Fruit fly (Drosophila melanogaster): ENCODE measurements around the gene Smyd3.

Gene Smyd3

DNA sequence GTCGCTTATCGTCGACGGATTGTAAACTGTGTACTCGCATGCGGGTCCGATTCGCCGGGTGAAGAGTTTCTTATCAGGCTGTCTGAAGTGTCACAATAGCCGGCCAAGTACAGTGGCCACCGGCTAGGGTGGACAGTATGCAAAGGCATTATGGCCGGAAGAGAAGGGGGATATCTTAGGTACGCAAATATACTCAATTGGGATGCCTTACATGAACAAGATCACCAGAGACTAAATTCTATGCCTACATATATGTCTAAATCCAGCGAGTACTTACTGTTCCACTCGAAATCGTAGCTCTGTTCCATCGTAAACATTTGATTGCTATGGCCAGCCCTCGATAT is 15.0 kb downstream of the Smyd3 start (continued):
- peak; percentile 93 for TF ChIP-seq CG14667 (GFP tag; IDR thresholded peaks at IDR 0.05)
- peak; percentile 53 for TF ChIP-seq CG17802 (tag; optimal IDR thresholded peaks at IDR 0.05)
- TF ChIP-seq CG10431 (GFP tag; optimal IDR thresholded peaks at IDR 0.05), result no peak
- TF ChIP-seq caup (GFP tag; optimal IDR thresholded peaks at IDR 0.05; ENCODE audit: severe bottlenecking), result peak; percentile 93
- peak; percentile 77 for TF ChIP-seq CG12744 (GFP tag; optimal IDR thresholded peaks at IDR 0.05)
- TF ChIP-seq jumu (GFP tag; optimal IDR thresholded peaks at IDR 0.05), result peak; percentile 91
- TF ChIP-seq CG13296 (GFP tag; optimal IDR thresholded peaks at IDR 0.05), result peak; percentile 86
- TF ChIP-seq Pdp1 (GFP tag; optimal IDR thresholded peaks at IDR 0.05), result peak; percentile 88 to 95
- TF ChIP-seq NfI (GFP tag; optimal IDR thresholded peaks at IDR 0.05), result peak; percentile 86
- peak; percentile 42 for TF ChIP-seq CG4328 (GFP tag; optimal IDR thresholded peaks at IDR 0.05)
- TF ChIP-seq CG6813 (GFP tag; optimal IDR thresholded peaks at IDR 0.05), result peak; percentile 91
- TF ChIP-seq CG18011 (GFP tag; optimal IDR thresholded peaks at IDR 0.05), result peak; percentile 71
- TF ChIP-seq CG4730 (GFP tag; IDR thresholded peaks at IDR 0.05), result peak; percentile 93
- TF ChIP-seq H2.0 (GFP tag; IDR thresholded peaks at IDR 0.05), result peak; percentile 94
- peak; percentile 97 for TF ChIP-seq vvl (GFP tag; IDR thresholded peaks at IDR 0.05)
- no peak for TF ChIP-seq CG1832 (GFP tag; optimal IDR thresholded peaks at IDR 0.05)
- peak; percentile 91 for TF ChIP-seq ap (GFP tag; IDR thresholded peaks at IDR 0.05)
- TF ChIP-seq hb (GFP tag; IDR thresholded peaks at IDR 0.05; ENCODE audit: partially characterized antibody), result no peak
- peak; percentile 83 for TF ChIP-seq CG13894 (tag; optimal IDR thresholded peaks at IDR 0.05)
- peak; percentile 68 for TF ChIP-seq wek (GFP tag; optimal IDR thresholded peaks at IDR 0.05)
- TF ChIP-seq gfzf (GFP tag; optimal IDR thresholded peaks at IDR 0.05), result peak; percentile 10
- no peak for TF ChIP-seq knrl (GFP tag; IDR thresholded peaks at IDR 0.05; ENCODE audit: partially characterized antibody)
- TF ChIP-seq CG6175 (GFP tag; IDR thresholded peaks at IDR 0.05), result peak; percentile 93
- TF ChIP-seq CG15514 (GFP tag; optimal IDR thresholded peaks at IDR 0.05), result peak; percentile 90
- TF ChIP-seq grau (tag; optimal IDR thresholded peaks at IDR 0.05), result peak; percentile 98
- no peak for TF ChIP-seq nau (GFP tag; optimal IDR thresholded peaks at IDR 0.05)
- peak; percentile 85 for TF ChIP-seq CG30431 (GFP tag; optimal IDR thresholded peaks at IDR 0.05)
- TF ChIP-seq CG5953 (GFP tag; IDR thresholded peaks at IDR 0.05), result peak; percentile 85
- TF ChIP-seq CG7556 (GFP tag; optimal IDR thresholded peaks at IDR 0.05), result peak; percentile 83
- TF ChIP-seq HLH4C (GFP tag; IDR thresholded peaks at IDR 0.05; ENCODE audit: partially characterized antibody), result no peak
- TF ChIP-seq CG11723 (GFP tag; optimal IDR thresholded peaks at IDR 0.05), result peak; percentile 78
- TF ChIP-seq HmgD (GFP tag; optimal IDR thresholded peaks at IDR 0.05), result peak; percentile 74
- peak; percentile 63 for TF ChIP-seq CG3407 (GFP tag; optimal IDR thresholded peaks at IDR 0.05)
- peak; percentile 46 for TF ChIP-seq CG8290 (GFP tag; optimal IDR thresholded peaks at IDR 0.05)
- TF ChIP-seq CG8290 (tag; optimal IDR thresholded peaks at IDR 0.05), result peak in 1 of 2 experiments; percentile 99
- no peak for TF ChIP-seq sc (optimal IDR thresholded peaks at IDR 0.05)
- peak; percentile 61 for TF ChIP-seq sc (GFP tag; optimal IDR thresholded peaks at IDR 0.05)
- TF ChIP-seq tx (GFP tag; optimal IDR thresholded peaks at IDR 0.05), result peak; percentile 86
- TF ChIP-seq CG31388 (GFP tag; optimal IDR thresholded peaks at IDR 0.05), result peak; percentile 85
- TF ChIP-seq cas (GFP tag; IDR thresholded peaks at IDR 0.05), result peak; percentile 88
- TF ChIP-seq MTF-1 (GFP tag; optimal IDR thresholded peaks at IDR 0.05; ENCODE audit: borderline replicate concordance), result peak; percentile 74
- TF ChIP-seq CG16863 (GFP tag; optimal IDR thresholded peaks at IDR 0.05), result peak; percentile 84
- TF ChIP-seq CG7745 (tag; optimal IDR thresholded peaks at IDR 0.05), result no peak
- peak; percentile 88 for TF ChIP-seq CG11560 (tag; IDR thresholded peaks at IDR 0.05)
- peak; percentile 88 for TF ChIP-seq toy (GFP tag; IDR thresholded peaks at IDR 0.05)
- peak; percentile 78 for TF ChIP-seq CG3163 (GFP tag; optimal IDR thresholded peaks at IDR 0.05)
- peak; percentile 85 for TF ChIP-seq CG6765 (GFP tag; optimal IDR thresholded peaks at IDR 0.05)
- TF ChIP-seq Opbp (GFP tag; IDR thresholded peaks at IDR 0.05; ENCODE audit: partially characterized antibody), result no peak
- TF ChIP-seq Doc2 (GFP tag; IDR thresholded peaks at IDR 0.05), result peak; percentile 74
- peak; percentile 90 for TF ChIP-seq gsb (GFP tag; IDR thresholded peaks at IDR 0.05)
- TF ChIP-seq CG15479 (GFP tag; optimal IDR thresholded peaks at IDR 0.05), result peak; percentile 42
